Worm (Caenorhabditis elegans): ENCODE measurements around the gene rin-1.

- no peak for TF ChIP-seq dao-5 (tag; optimal IDR thresholded peaks at IDR 0.05)
- TF ChIP-seq him-1 (tag; optimal IDR thresholded peaks at IDR 0.05), result no peak
- no peak for TF ChIP-seq W03F9.2 (tag; optimal IDR thresholded peaks at IDR 0.05)
Measured at ce11 chrV:14748608-14749137, 66.7 kb downstream of the rin-1 start, which contains the start of the genes lipl-8 and Y50E8A.22.
